Worm (Caenorhabditis elegans) whole organism, L4 larva: ENCODE results near the gene R10E11.6.

Experiments used
- lim-7 ChIP-seq: fragments of 200-800 bp; sonication (Bioruptor generic); IDR thresholded peaks from 2 replicates; pipeline ENCODE4 v1.3.6; 2022; ENCODE audit warnings: missing genetic modification characterization, missing compliant biosample characterization
- mes-2 ChIP-seq: sonication (generic microtip); optimal IDR thresholded peaks from 2 replicates; lab custom pipeline; 2016; ENCODE audit warnings: missing genotype, mild to moderate bottlenecking, missing genetic modification characterization, missing compliant biosample characterization; ENCODE audit not compliant: poor library complexity, severe bottlenecking
- snpc-4 ChIP-seq: fragments of 150-350 bp; optimal IDR thresholded peaks from 2 replicates; lab custom pipeline; 2014; ENCODE audit warnings: missing biosample characterization, missing genetic modification characterization

DNA sequence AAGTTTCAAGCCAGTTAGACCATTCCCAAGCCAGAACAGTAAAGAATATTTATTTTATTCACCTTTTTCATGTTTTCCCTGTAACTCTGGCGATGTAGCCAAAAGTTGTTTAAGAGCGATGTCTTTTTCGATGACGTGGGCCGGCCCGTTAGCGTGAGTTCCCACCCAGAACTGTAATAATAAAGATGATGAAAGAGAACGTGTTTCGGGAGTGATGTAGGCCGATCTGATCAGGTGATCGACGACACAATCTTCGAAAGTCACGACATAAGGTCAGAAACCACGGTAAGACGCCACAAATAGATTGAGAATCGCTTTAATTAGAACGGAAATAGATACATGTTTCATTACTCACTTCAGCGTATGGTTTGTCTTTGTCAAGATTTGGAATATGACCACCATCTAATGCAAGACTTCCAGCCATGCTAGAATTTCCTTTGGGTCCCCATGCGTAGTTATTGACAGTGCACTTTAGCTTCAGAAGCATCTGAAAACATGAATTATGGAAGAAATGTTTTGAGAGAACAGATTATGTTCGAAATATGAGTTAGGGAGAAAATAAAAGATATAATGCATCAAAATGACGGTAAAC lies 24.3 kb downstream of the R10E11.6 start, which contains the start of gene ZK632.4:
- TF ChIP-seq snpc-4 (no peak), lim-7 (no peak), mes-2 (tag; lab: Kevin White, UChicago) (no peak)
